Worm (Caenorhabditis elegans) whole organism, late embryonic: ENCODE measurements around the gene str-57.

Experiments used
- C08G9.2 ChIP-seq: sonication (generic microtip); optimal IDR thresholded peaks from 2 replicates; lab custom pipeline; 2016; ENCODE audit warnings: mild to moderate bottlenecking, missing genetic modification characterization, moderate library complexity, missing compliant biosample characterization
- C38D4.7 ChIP-seq: fragments of 200-800 bp; sonication (Bioruptor generic); optimal IDR thresholded peaks from 2 replicates; lab custom pipeline; 2018; ENCODE audit warnings: mild to moderate bottlenecking, missing genetic modification characterization, moderate library complexity, missing compliant biosample characterization
- K09A11.1 ChIP-seq: sonication (generic microtip); optimal IDR thresholded peaks from 2 replicates; lab custom pipeline; 2017; ENCODE audit warnings: antibody characterized with exemption, mild to moderate bottlenecking, missing genetic modification characterization, missing compliant biosample characterization; ENCODE audit not compliant: insufficient read depth
- T23F11.4 ChIP-seq: fragments of 200-800 bp; sonication (Bioruptor generic); optimal IDR thresholded peaks from 2 replicates; lab custom pipeline; 2018; ENCODE audit warnings: mild to moderate bottlenecking, missing genetic modification characterization, missing compliant biosample characterization
- ceh-14 ChIP-seq: sonication (generic microtip); optimal IDR thresholded peaks from 2 replicates; lab custom pipeline; 2016; ENCODE audit warnings: missing genotype, missing genetic modification characterization, missing compliant biosample characterization
- ceh-22 ChIP-seq: sonication (generic microtip); optimal IDR thresholded peaks from 2 replicates; lab custom pipeline; 2017; ENCODE audit warnings: missing biosample characterization, missing genetic modification characterization
- ceh-30 ChIP-seq: fragments of 150-350 bp; optimal IDR thresholded peaks from 2 replicates; lab custom pipeline; 2014; ENCODE audit warnings: missing biosample characterization, missing genetic modification characterization
- ceh-45 ChIP-seq: fragments of 200-800 bp; sonication (Bioruptor generic); IDR thresholded peaks from 2 replicates; pipeline ENCODE4 v1.3.6; 2022; ENCODE audit warnings: missing genetic modification reagents, missing genetic modification characterization, missing compliant biosample characterization
- ceh-9 ChIP-seq: sonication (generic microtip); optimal IDR thresholded peaks from 2 replicates; lab custom pipeline; 2016; ENCODE audit warnings: mild to moderate bottlenecking, missing genetic modification characterization, inconsistent platforms, missing compliant biosample characterization
- dve-1 ChIP-seq: sonication (generic microtip); optimal IDR thresholded peaks from 2 replicates; lab custom pipeline; 2017; ENCODE audit warnings: antibody characterized with exemption, mild to moderate bottlenecking, missing genetic modification characterization, missing compliant biosample characterization
- elt-2 ChIP-seq: sonication (generic microtip); optimal IDR thresholded peaks from 2 replicates; lab custom pipeline; 2016; ENCODE audit warnings: missing genetic modification reagents, missing genetic modification characterization, missing compliant biosample characterization
- hlh-6 ChIP-seq: sonication (generic microtip); optimal IDR thresholded peaks from 2 replicates; lab custom pipeline; 2016; ENCODE audit warnings: missing genotype, missing genetic modification characterization, missing compliant biosample characterization
- lim-6 ChIP-seq: sonication (generic microtip); optimal IDR thresholded peaks from 2 replicates; lab custom pipeline; 2016; ENCODE audit warnings: missing genetic modification characterization, missing compliant biosample characterization
- mec-3 ChIP-seq: sonication (generic microtip); optimal IDR thresholded peaks from 2 replicates; lab custom pipeline; 2016; ENCODE audit warnings: borderline replicate concordance, missing genetic modification characterization, missing compliant biosample characterization
- nhr-11 ChIP-seq: fragments of 150-350 bp; optimal IDR thresholded peaks from 2 replicates; lab custom pipeline; 2014; ENCODE audit warnings: missing biosample characterization, missing genetic modification characterization
- nhr-232 ChIP-seq: sonication (generic microtip); optimal IDR thresholded peaks from 2 replicates; lab custom pipeline; 2016; ENCODE audit warnings: missing genetic modification characterization, missing compliant biosample characterization
- npax-4 ChIP-seq: sonication (generic microtip); optimal IDR thresholded peaks from 2 replicates; lab custom pipeline; 2016; ENCODE audit warnings: missing genetic modification characterization, missing compliant biosample characterization
- pag-3 ChIP-seq: sonication (generic microtip); optimal IDR thresholded peaks from 2 replicates; lab custom pipeline; 2016; ENCODE audit warnings: missing compliant biosample characterization, missing genetic modification characterization, borderline replicate concordance
- pax-1 ChIP-seq: fragments of 150-350 bp; optimal IDR thresholded peaks from 2 replicates; lab custom pipeline; 2014; ENCODE audit warnings: missing biosample characterization, missing genetic modification characterization
- pqm-1 ChIP-seq: sonication (generic microtip); optimal IDR thresholded peaks from 2 replicates; lab custom pipeline; 2016; ENCODE audit warnings: missing genetic modification characterization, missing compliant biosample characterization
- rnt-1 ChIP-seq: sonication (generic microtip); optimal IDR thresholded peaks from 2 replicates; lab custom pipeline; 2016; ENCODE audit warnings: missing genetic modification characterization, missing compliant biosample characterization
- sdc-2 ChIP-seq: sonication (generic microtip); optimal IDR thresholded peaks from 2 replicates; lab custom pipeline; 2016; ENCODE audit warnings: missing genotype, missing genetic modification characterization, missing compliant biosample characterization
- sox-2 ChIP-seq: fragments of 200-800 bp; sonication (Bioruptor generic); IDR thresholded peaks from 2 replicates; pipeline ENCODE4 v1.3.6; 2022; ENCODE audit warnings: missing genetic modification reagents, missing genetic modification characterization, missing compliant biosample characterization
- syd-9 ChIP-seq: sonication (generic microtip); optimal IDR thresholded peaks from 2 replicates; lab custom pipeline; 2016; ENCODE audit warnings: mild to moderate bottlenecking, missing genetic modification characterization, moderate library complexity, missing compliant biosample characterization
- tbx-2 ChIP-seq: sonication (generic microtip); optimal IDR thresholded peaks from 2 replicates; lab custom pipeline; 2016; ENCODE audit warnings: missing genetic modification characterization, missing compliant biosample characterization
- ttx-3 ChIP-seq: sonication (generic microtip); optimal IDR thresholded peaks from 2 replicates; lab custom pipeline; 2016; ENCODE audit warnings: missing genetic modification reagents, missing genetic modification characterization, missing compliant biosample characterization
- unc-55 ChIP-seq: sonication (generic microtip); optimal IDR thresholded peaks from 2 replicates; lab custom pipeline; 2017; ENCODE audit warnings: missing biosample characterization, missing genetic modification reagents, missing genetic modification characterization
- unc-86 ChIP-seq: sonication (generic microtip); optimal IDR thresholded peaks from 2 replicates; lab custom pipeline; 2016; ENCODE audit warnings: missing genetic modification characterization, missing compliant biosample characterization
- zip-5 ChIP-seq: sonication (generic microtip); optimal IDR thresholded peaks from 2 replicates; lab custom pipeline; 2016; ENCODE audit warnings: missing genetic modification characterization, missing compliant biosample characterization

The str-57 gene

DNA sequence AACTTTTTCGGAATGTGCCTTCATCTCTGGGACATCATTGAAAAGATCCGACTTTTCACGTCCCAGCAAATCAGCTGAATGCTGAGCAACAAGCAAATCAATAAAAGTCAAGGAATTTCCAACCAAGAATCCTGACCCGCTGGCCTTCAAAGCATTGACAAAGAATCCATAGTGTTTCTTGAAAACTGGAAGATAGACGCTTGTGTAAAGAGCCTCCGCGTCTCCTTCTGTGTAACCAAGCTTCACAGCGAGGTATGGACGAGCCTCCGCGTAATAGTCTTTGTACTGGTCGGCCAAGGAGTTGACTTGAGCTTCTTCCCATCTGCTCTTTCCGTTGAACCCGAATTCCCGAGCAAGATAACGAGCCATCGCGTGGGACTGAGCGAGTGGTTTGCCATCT is 44.9 kb downstream of the str-57 start:
- TF ChIP-seq T23F11.4 (no peak), nhr-232 (tag; lab: Kevin White, UChicago) (no peak)

DNA sequence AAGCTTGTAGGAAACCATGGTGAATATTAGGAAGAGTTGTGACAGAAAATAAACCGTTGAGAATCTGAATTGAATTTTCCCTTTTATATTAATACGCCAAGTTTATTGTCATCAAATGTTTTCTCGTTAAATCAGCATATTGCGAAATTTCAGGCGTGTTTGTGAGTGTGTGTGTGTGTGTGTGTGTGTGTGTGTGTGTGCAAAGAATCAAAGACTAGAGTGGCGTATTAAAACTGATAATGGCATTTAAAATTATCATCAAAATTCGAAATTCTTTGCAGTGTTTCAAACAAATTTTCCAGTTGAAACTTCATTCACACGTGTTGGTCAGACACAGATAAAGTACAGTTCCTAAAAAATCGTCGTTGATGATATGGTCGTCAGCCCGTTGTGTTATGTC is 45.5 kb downstream of the str-57 start, which contains the start of gene gst-38:
Gene gst-38, minus strand, starts transcription at position 152 of the 400 bp plus-strand sequence.
- TF ChIP-seq npax-4 (no peak), lim-6 (tag; lab: Kevin White, UChicago) (no peak), dve-1 (no peak), pag-3 (tag; lab: Kevin White, UChicago) (no peak), pax-1 (no peak), ttx-3 (tag; lab: Kevin White, UChicago) (no peak), K09A11.1 (no peak), ceh-22 (no peak), ceh-14 (tag; lab: Kevin White, UChicago) (no peak), pqm-1 (tag; lab: Kevin White, UChicago) (no peak), sox-2 (no peak), ceh-30 (tag; lab: Kevin White, UChicago) (no peak), nhr-11 (tag; lab: Kevin White, UChicago) (no peak), tbx-2 (tag; lab: Kevin White, UChicago) (no peak), hlh-6 (tag; lab: Kevin White, UChicago) (no peak)
- TF ChIP-seq, all 69 proteins: peak for 0

DNA sequence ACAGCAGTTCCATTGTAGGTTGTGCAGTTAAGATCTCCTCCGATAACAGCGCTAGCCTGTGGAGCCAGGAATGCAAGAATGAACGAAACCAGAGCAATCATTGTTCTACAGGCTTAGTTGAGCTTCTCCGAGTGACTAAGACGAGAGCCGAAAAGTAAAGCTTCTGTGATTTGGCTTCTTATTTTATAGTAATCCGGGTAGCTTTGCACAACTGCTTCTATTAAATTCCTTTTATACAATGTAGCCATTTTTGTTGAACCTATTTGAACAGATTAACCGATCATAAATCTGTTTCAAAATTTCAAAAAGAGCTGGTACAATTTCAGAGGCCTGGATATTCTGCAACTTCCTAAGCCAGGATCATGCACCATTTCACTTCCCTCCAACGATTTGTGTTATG is 47.0 kb downstream of the str-57 start, which contains the start of gene F35E8.9:
Gene F35E8.9, minus strand, starts transcription at position 101 of the 400 bp plus-strand sequence.
- TF ChIP-seq zip-5 (tag; lab: Kevin White, UChicago) (no peak), mec-3 (no peak)

DNA sequence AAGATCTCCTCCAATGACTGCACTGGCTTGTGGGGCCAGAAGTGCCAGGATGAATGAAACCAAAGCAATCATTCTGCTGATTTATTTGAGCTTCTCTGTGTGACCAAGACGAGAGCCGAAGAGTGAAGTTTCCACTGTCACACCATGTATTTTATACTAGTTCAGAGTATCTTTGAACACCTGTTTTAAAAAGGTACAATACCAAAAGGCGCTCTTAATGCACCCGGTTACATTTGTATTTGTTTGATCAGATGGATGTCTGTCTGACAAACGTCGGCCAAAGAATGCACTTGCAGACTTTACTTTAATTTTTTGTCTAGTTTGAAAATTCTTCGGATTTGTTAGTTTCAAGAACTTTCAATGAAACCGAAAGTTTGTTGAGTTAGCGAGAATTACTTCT is 49.8 kb downstream of the str-57 start, which contains the start of gene F35E8.10:
Gene F35E8.10, minus strand, starts transcription at position 101 of the 400 bp plus-strand sequence.
- no peak for TF ChIP-seq unc-86 (tag; lab: Kevin White, UChicago)
- TF ChIP-seq elt-2 (tag; lab: Kevin White, UChicago): no peak
- no peak for TF ChIP-seq syd-9
- TF ChIP-seq unc-55: no peak
- TF ChIP-seq nhr-11 (tag; lab: Kevin White, UChicago): no peak

DNA sequence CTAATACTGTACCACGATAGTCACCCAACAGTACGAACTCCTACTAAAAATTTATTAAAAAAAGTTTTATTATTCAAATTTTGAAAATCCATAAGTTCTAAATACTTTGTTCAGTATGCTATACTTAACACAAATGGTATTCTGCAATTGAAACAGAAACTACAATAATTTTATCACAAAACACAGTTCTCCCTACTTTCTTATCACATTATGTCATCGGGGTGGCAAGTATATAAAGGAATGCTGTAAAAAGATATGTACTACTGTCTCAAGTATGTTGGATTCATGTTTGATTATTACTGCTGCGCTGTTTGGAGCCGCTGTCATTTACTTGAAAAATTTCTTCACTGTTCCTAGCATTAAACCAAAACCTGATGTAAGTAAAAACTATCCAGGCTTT is 50.6 kb downstream of the str-57 start, which contains the start of gene cdr-1:
Gene cdr-1, plus strand, starts transcription at position 208 of the 400 bp plus-strand sequence.
- no peak for TF ChIP-seq ceh-45 (GFP tag; lab: Robert Waterston, UW)
- TF ChIP-seq elt-2 (tag; lab: Kevin White, UChicago): peak; percentile 34
- TF ChIP-seq sdc-2 (tag; lab: Kevin White, UChicago): no peak
- TF ChIP-seq hlh-6 (tag; lab: Kevin White, UChicago): no peak
- TF ChIP-seq C38D4.7 (GFP tag; lab: Kevin White, UChicago): no peak
- TF ChIP-seq C08G9.2: no peak
- TF ChIP-seq ceh-9: no peak
- TF ChIP-seq rnt-1 (tag; lab: Kevin White, UChicago): no peak
- no peak for TF ChIP-seq pag-3 (tag; lab: Kevin White, UChicago)
